Worm (Caenorhabditis elegans) whole organism, young adult: ENCODE results near the gene rnp-4.

Experiments used
- egl-44 ChIP-seq: fragments of 200-800 bp; sonication (Bioruptor generic); IDR thresholded peaks from 2 replicates; pipeline ENCODE4 v1.3.6; 2022; ENCODE audit warnings: missing genetic modification reagents, missing genetic modification characterization, missing compliant biosample characterization
- him-1 ChIP-seq: sonication (generic microtip); optimal IDR thresholded peaks from 2 replicates; lab custom pipeline; 2016; ENCODE audit warnings: missing genotype, missing genetic modification reagents, missing genetic modification characterization, missing compliant biosample characterization
- snpc-1.1 ChIP-seq: sonication (generic microtip); optimal IDR thresholded peaks from 2 replicates; lab custom pipeline; 2017; ENCODE audit warnings: missing genetic modification characterization, mild to moderate bottlenecking, missing compliant biosample characterization, antibody characterized with exemption, moderate library complexity, missing genotype, missing genetic modification reagents; ENCODE audit not compliant: insufficient read depth
- unc-62 ChIP-seq: fragments of 150-350 bp; optimal IDR thresholded peaks from 2 replicates; lab custom pipeline; 2014; ENCODE audit warnings: missing biosample characterization, missing genetic modification reagents, missing genetic modification characterization

DNA sequence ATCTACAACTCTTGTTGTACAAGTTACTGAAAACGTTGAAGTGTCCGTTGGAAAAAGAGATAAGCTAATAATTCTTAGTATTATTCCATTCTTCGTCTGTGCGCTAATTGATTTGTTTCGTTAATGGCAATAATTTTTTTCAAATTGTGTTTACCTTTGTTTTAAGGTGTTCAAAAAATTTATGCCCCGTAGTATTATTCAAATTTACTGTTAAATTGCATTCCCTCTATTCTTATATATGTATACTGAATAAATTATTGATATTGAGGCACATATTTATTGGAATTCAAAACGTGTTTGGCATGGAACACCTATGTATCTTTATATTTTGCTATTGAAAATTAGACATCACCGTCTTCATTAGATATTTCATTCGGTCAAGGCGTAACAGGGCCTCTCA is 31.2 kb upstream of the rnp-4 start, which contains the start of gene pals-26:
- TF ChIP-seq snpc-1.1 (tag; lab: Kevin White, UChicago) (no peak), him-1 (tag; lab: Kevin White, UChicago) (no peak), unc-62 (GFP tag; lab: Kevin White, UChicago) (no peak), egl-44 (GFP tag; lab: Robert Waterston, UW) (no peak)
